Worm (Caenorhabditis elegans): ENCODE data around the gene F55A11.4.
A peak's percentile ranks its signal among the peaks of the same experiment; 100 is the strongest.

Gene F55A11.4

ce11 chrV:11777846-11778245, 7.6 kb downstream of the F55A11.4 start (continued):
- TF ChIP-seq ama-1 (optimal IDR thresholded peaks at IDR 0.05) (no peak), ztf-11 (tag; optimal IDR thresholded peaks at IDR 0.05) (no peak), D1046.2 (GFP tag; IDR thresholded peaks at IDR 0.05) (no peak), hlh-30 (tag; optimal IDR thresholded peaks at IDR 0.05; ENCODE audit: insufficient read depth) (peak; percentile 32), Y75B8A.6 (GFP tag; IDR thresholded peaks at IDR 0.05) (no peak), dmd-6 (GFP tag; IDR thresholded peaks at IDR 0.05) (peak; percentile 58), Y5F2A.4 (GFP tag; optimal IDR thresholded peaks at IDR 0.05) (no peak), nhr-102 (tag; optimal IDR thresholded peaks at IDR 0.05) (no peak), hlh-11 (tag; optimal IDR thresholded peaks at IDR 0.05) (peak; percentile 66)

DNA sequence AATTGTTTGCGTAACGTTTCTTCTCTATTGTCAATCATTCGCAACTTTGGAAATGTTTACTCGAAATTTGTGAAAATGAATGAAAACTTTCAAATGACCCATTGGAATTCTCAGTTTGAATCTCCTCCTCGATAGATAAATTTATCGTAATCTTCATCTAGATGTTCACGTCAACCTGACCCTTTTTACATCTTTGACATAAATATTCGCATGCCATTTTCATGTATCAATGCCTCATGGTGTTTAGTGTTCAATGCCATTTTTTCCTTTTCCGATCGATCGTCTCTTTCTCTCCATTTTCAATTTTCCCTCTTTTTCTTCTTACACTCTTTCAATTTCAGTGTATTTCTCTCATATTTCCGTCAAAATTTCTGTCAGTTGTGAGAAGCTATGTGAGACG, 9.0 kb downstream of the F55A11.4 start:
- TF ChIP-seq hlh-30 (tag; optimal IDR thresholded peaks at IDR 0.05; ENCODE audit: insufficient read depth) (peak; percentile 6), fos-1 (tag; optimal IDR thresholded peaks at IDR 0.05) (no peak)

DNA sequence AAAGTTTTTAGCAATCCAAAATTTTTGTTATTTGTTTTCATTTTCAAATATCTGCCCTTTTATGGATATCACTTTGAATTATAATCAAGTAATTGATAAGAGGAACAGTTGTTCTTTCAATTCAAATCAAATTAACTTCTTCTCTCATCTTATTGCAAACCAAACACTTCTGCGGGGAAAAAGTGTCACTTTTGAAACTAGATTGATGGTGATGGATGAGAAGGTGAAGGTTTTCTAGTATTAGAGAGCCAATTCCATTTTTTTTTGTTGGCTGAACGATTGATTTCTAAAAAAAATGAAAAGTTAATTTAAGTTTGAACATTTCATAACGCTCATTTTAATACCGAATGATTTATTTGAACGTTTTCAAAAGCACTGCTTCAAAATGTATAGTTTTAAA, 9.5 kb downstream of the F55A11.4 start:
- peak; percentile 15 for TF ChIP-seq nhr-28 (tag; optimal IDR thresholded peaks at IDR 0.05)
- no peak for TF ChIP-seq nhr-6 (tag; optimal IDR thresholded peaks at IDR 0.05)
- TF ChIP-seq unc-62 (GFP tag; optimal IDR thresholded peaks at IDR 0.05 in 1 of 2): peak in 1 of 2 experiments; percentile 97
- no peak for TF ChIP-seq unc-62 (tag; optimal IDR thresholded peaks at IDR 0.05)
- TF ChIP-seq nhr-111 (GFP tag; optimal IDR thresholded peaks at IDR 0.05): no peak
- 0 out of 2 replicates have a peak, but pooled peaks have one; percentile 57 for TF ChIP-seq ceh-20 (GFP tag; IDR thresholded peaks at IDR 0.05)
- TF ChIP-seq cey-2 (tag; optimal IDR thresholded peaks at IDR 0.05; ENCODE audit: borderline replicate concordance, insufficient read depth): no peak
- TF ChIP-seq spr-1 (tag; optimal IDR thresholded peaks at IDR 0.05): no peak
- no peak for TF ChIP-seq nhr-237 (tag; optimal IDR thresholded peaks at IDR 0.05)
- TF ChIP-seq daf-19 (GFP tag; conservative IDR thresholded peaks at IDR 0.05): no peak
- peak in 1 of 2 experiments; percentile 19 for TF ChIP-seq lsy-2 (tag; optimal IDR thresholded peaks at IDR 0.05)
- no peak for TF ChIP-seq mep-1 (tag; optimal IDR thresholded peaks at IDR 0.05)
- no peak for TF ChIP-seq pqm-1 (tag; optimal IDR thresholded peaks at IDR 0.05)

DNA sequence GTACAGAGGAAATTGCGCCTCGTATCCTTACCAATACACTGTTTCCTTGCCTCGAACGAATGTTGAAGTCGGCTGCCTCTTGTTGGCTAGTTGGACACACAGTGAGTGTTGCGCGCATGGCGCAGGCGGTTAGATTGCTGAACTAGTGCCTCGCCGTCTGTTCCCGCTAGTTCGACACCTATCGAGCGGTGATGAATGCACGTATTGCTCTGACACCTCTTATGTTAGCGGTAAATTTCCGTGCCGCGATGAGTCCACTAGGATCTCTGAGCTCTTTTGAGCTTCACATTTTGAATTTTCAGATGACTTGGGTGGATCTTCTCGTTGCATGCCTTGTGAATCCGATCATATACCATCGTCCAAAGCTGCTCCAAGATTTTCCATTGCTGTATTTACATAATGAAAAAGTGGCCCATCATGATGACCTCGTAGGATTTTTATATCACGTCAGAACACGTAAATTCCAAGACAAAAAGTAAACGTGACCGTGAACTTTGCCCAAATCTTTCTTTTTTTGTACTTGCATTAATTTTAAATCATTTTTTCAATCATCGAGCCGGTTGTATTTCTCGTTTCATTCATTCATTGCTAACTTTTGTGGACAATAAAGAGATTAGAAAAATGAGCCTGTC, 12.7 kb downstream of the F55A11.4 start, which contains the start of gene F55A11.11:
TSS of gene F55A11.11 (plus strand) at position 341 of the 632 bp plus-strand sequence.
- TF ChIP-seq aha-1 (tag) (peak; percentile 99), F44E2.7 (GFP tag; IDR thresholded peaks at IDR 0.05) (peak; percentile 98), Y75B8A.6 (GFP tag; IDR thresholded peaks at IDR 0.05) (peak; percentile 82), ceh-20 (GFP tag; IDR thresholded peaks at IDR 0.05) (peak; percentile 90), unc-130 (GFP tag; optimal IDR thresholded peaks at IDR 0.05) (peak; percentile 76), zfp-3 (GFP tag; conservative IDR thresholded peaks at IDR 0.05) (peak; percentile 86), T20F7.1 (GFP tag; optimal IDR thresholded peaks at IDR 0.05) (peak; percentile 79), zip-11 (GFP tag; IDR thresholded peaks at IDR 0.05) (peak; percentile 89), ama-1 (optimal IDR thresholded peaks at IDR 0.05) (peak; percentile 65), snpc-1.2 (GFP tag; IDR thresholded peaks at IDR 0.05) (peak; percentile 92), F37D6.2 (tag; optimal IDR thresholded peaks at IDR 0.05) (peak; percentile 53), mdl-1 (tag; optimal IDR thresholded peaks at IDR 0.05) (peak; percentile 6 to 33), nhr-41 (GFP tag; IDR thresholded peaks at IDR 0.05) (peak; percentile 97), daf-19 (GFP tag; conservative IDR thresholded peaks at IDR 0.05) (peak; percentile 94), egl-43 (GFP tag; IDR thresholded peaks at IDR 0.05) (peak; percentile 99), nhr-25 (tag; optimal IDR thresholded peaks at IDR 0.05; ENCODE audit: borderline replicate concordance, insufficient read depth) (peak; percentile 60), Y105C5A.15 (GFP tag; IDR thresholded peaks at IDR 0.05) (peak; percentile 95), ceh-32 (tag; optimal IDR thresholded peaks at IDR 0.05; ENCODE audit: poor library complexity) (peak; percentile 56), pqm-1 (tag; optimal IDR thresholded peaks at IDR 0.05) (no peak), hlh-30 (tag; optimal IDR thresholded peaks at IDR 0.05; ENCODE audit: insufficient read depth) (peak; percentile 64), zag-1 (tag; optimal IDR thresholded peaks at IDR 0.05) (no peak), F10B5.3 (tag; optimal IDR thresholded peaks at IDR 0.05) (peak; percentile 76), lin-13 (GFP tag; optimal IDR thresholded peaks at IDR 0.05) (peak; percentile 87), vab-7 (GFP tag; IDR thresholded peaks at IDR 0.05) (peak; percentile 96), mes-2 (tag; optimal IDR thresholded peaks at IDR 0.05; ENCODE audit: poor library complexity, severe bottlenecking) (peak; percentile 80), daf-16 (GFP tag; optimal IDR thresholded peaks at IDR 0.05) (peak; percentile 77 to 97), daf-16 (tag; optimal IDR thresholded peaks at IDR 0.05) (peak; percentile 71), lir-3 (tag; optimal IDR thresholded peaks at IDR 0.05) (peak; percentile 83)
